Fruit fly (Drosophila melanogaster) whole organism, prepupa: Measurements from ENCODE around the gene Pvr.

Experiments used
- Blimp-1 ChIP-seq: fragments of 200-800 bp; sonication (Bioruptor generic); optimal IDR thresholded peaks from 3 replicates; lab custom pipeline; 2017; ENCODE audit warnings: missing biosample characterization, missing genetic modification characterization, mild to moderate bottlenecking, moderate library complexity, missing genetic modification reagents
- CG16779 ChIP-seq: fragments of 200-800 bp; sonication (Bioruptor generic); optimal IDR thresholded peaks from 3 replicates; lab custom pipeline; 2017; ENCODE audit warnings: missing biosample characterization, mild to moderate bottlenecking, missing genetic modification characterization
- CG3919 ChIP-seq: fragments of 200-800 bp; sonication (Bioruptor generic); optimal IDR thresholded peaks from 3 replicates; lab custom pipeline; 2016; ENCODE audit warnings: missing biosample characterization, missing genetic modification characterization
- CG6163 ChIP-seq: fragments of 200-800 bp; sonication (Bioruptor generic); IDR thresholded peaks from 3 replicates; pipeline ENCODE4 v1.3.6; 2022; ENCODE audit warnings: missing biosample characterization, missing genetic modification characterization
- Hr4 ChIP-seq: fragments of 200-800 bp; sonication (Bioruptor generic); optimal IDR thresholded peaks from 3 replicates; lab custom pipeline; 2016; ENCODE audit warnings: missing biosample characterization, missing genetic modification characterization
- Sox102F ChIP-seq: fragments of 200-800 bp; sonication (Bioruptor generic); optimal IDR thresholded peaks from 2 replicates; lab custom pipeline; 2016; ENCODE audit warnings: missing biosample characterization, mild to moderate bottlenecking, missing genetic modification characterization
- fd85E ChIP-seq: fragments of 200-800 bp; sonication (Bioruptor generic); optimal IDR thresholded peaks from 3 replicates; lab custom pipeline; 2016; ENCODE audit warnings: missing biosample characterization, missing genetic modification characterization
- vri ChIP-seq: fragments of 200-800 bp; sonication (Bioruptor generic); optimal IDR thresholded peaks from 3 replicates; lab custom pipeline; 2016; ENCODE audit warnings: missing biosample characterization, mild to moderate bottlenecking, missing genetic modification characterization

dm6 chr2L:8276287-8276686, 36.6 kb upstream of the Pvr start:
- no peak for TF ChIP-seq Blimp-1 (GFP tag; lab: Kevin White, UChicago)
- TF ChIP-seq Sox102F (GFP tag; lab: Kevin White, UChicago), result no peak
- no peak for TF ChIP-seq CG6163 (GFP tag; lab: Robert Waterston, UW)
- no peak for TF ChIP-seq Hr4
- TF ChIP-seq fd85E (GFP tag; lab: Kevin White, UChicago), result no peak
- no peak for TF ChIP-seq CG16779 (tag; lab: Kevin White, UChicago)
- no peak for TF ChIP-seq CG3919 (GFP tag; lab: Kevin White, UChicago)
- no peak for TF ChIP-seq vri (GFP tag; lab: Kevin White, UChicago)
